Worm (Caenorhabditis elegans) whole organism, L2 larva: Measurements from ENCODE around the gene Y53F4B.1.

ENCODE experiments used
- R02D3.7 ChIP-seq: fragments of 150-350 bp; optimal IDR thresholded peaks from 2 replicates; lab custom pipeline; 2014; ENCODE audit warnings: missing biosample characterization, missing genetic modification characterization
- ama-1 ChIP-seq: fragments of 150-350 bp; optimal IDR thresholded peaks from 2 replicates; lab custom pipeline; 2018; ENCODE audit warnings: inconsistent platforms
- dmd-4 ChIP-seq: sonication (generic microtip); optimal IDR thresholded peaks from 2 replicates; lab custom pipeline; 2017; ENCODE audit warnings: missing biosample characterization, missing genetic modification characterization
- lin-11 ChIP-seq: fragments of 150-350 bp; sonication (generic microtip); optimal IDR thresholded peaks from 2 replicates; lab custom pipeline; 2014; ENCODE audit warnings: missing biosample characterization, missing genetic modification characterization, inconsistent platforms, mixed read lengths
- lin-13 ChIP-seq: fragments of 150-350 bp; optimal IDR thresholded peaks from 2 replicates; lab custom pipeline; 2014; ENCODE audit warnings: missing biosample characterization, missing genetic modification reagents, missing genetic modification characterization
- lin-39 ChIP-seq: fragments of 150-350 bp; optimal IDR thresholded peaks from 2 replicates; lab custom pipeline; 2014; ENCODE audit warnings: missing biosample characterization, missing genetic modification reagents, missing genetic modification characterization
- mdl-1 ChIP-seq, 2 experiments: fragments of 150-350 bp in 1 of 2; sonication (generic microtip) in 1 of 2; optimal IDR thresholded peaks; 2 replicates each; lab custom pipeline; 2017; ENCODE audit warnings: missing biosample characterization in 2 of 2, missing genetic modification characterization in 2 of 2
- nhr-12 ChIP-seq: fragments of 150-350 bp; optimal IDR thresholded peaks from 2 replicates; lab custom pipeline; 2014; ENCODE audit warnings: missing biosample characterization, missing genetic modification characterization
- nhr-25 ChIP-seq: fragments of 150-350 bp; sonication (generic microtip); optimal IDR thresholded peaks from 3 replicates; lab custom pipeline; 2014; ENCODE audit warnings: missing biosample characterization, missing genetic modification characterization
- sem-4 ChIP-seq: fragments of 150-350 bp; optimal IDR thresholded peaks from 2 replicates; lab custom pipeline; 2014; ENCODE audit warnings: missing biosample characterization, missing genetic modification reagents, missing genetic modification characterization
- unc-39 ChIP-seq: fragments of 150-350 bp; optimal IDR thresholded peaks from 2 replicates; lab custom pipeline; 2014; ENCODE audit warnings: missing biosample characterization, missing genetic modification characterization
- unc-62 ChIP-seq: fragments of 150-350 bp; optimal IDR thresholded peaks from 2 replicates; lab custom pipeline; 2014; ENCODE audit warnings: missing biosample characterization, missing genetic modification reagents, missing genetic modification characterization

ce11 chrII:14940980-14941379 lies 17.0 kb downstream of the Y53F4B.1 start:
- TF ChIP-seq sem-4 (tag; lab: Kevin White, UChicago) (no peak), unc-62 (GFP tag; lab: Kevin White, UChicago) (no peak), dmd-4 (tag; lab: Kevin White, UChicago) (no peak), R02D3.7 (tag; lab: Kevin White, UChicago) (no peak), lin-13 (GFP tag; lab: Kevin White, UChicago) (no peak), ama-1 (no peak), lin-39 (tag; lab: Kevin White, UChicago) (no peak), mdl-1 (tag; optimal IDR thresholded peaks at IDR 0.05; lab: Kevin White, UChicago) (no peak), unc-39 (tag; lab: Kevin White, UChicago) (no peak), nhr-25 (no peak), lin-11 (tag; lab: Kevin White, UChicago) (no peak), nhr-12 (tag; lab: Kevin White, UChicago) (no peak)
